Worm (Caenorhabditis elegans): ENCODE results near the gene dyf-19.

dyf-19 gene

DNA sequence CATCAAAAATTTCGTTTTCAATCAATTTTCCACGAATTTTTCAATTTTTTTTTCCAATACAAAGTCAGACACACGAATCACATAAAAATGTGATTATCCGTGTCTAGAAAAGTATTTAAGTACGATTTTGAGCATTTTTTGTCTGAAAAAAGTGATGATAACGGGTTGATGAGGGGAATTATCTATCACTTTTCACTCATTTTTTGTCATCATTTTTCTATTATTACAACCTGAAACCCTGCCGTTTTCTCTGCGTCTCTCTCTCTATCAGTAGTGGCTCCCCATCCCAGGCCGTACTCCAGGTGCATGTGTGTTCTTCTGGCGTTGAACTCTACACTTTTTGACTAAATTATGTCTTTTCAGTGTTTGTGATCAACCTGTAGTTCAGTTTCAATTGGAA lies 47.5 kb downstream of the dyf-19 start:
- no peak for TF ChIP-seq elt-3 (tag; optimal IDR thresholded peaks at IDR 0.05)

DNA sequence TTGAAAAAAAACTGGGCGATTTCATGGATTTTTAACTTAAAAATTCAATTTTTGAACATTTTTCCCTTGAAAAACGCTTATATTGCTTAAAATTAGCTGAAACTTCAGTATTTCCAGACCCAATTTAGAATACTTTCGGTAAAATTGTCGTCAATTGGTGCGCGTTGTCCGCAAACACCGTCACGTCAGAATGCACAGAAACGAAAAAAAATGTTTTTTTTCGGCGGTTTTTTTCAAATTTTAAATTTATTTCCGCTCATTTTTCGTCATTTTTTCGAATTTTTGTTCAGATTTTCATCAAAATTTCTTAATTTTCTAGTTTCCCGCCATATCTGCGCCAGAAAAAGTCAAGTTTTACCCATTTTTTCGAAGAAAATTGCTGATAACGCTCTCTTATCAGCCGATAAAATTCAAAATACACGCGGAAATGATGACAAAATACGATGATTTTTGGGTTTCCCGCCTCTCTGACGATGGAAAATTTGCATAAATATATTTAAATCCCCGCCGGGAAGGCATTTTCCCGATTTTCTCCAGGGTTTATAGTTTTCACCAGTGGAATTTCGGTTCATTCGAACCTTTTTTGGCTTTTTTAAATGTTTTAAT lies 48.6 kb downstream of the dyf-19 start:
- TF ChIP-seq lin-32 (GFP tag; optimal IDR thresholded peaks at IDR 0.05), result no peak
- no peak for TF ChIP-seq unc-120 (tag; optimal IDR thresholded peaks at IDR 0.05; ENCODE audit: poor library complexity, severe bottlenecking)
- TF ChIP-seq blmp-1 (tag; optimal IDR thresholded peaks at IDR 0.05), result no peak
- TF ChIP-seq tbx-8 (GFP tag; optimal IDR thresholded peaks at IDR 0.05), result no peak
- no peak for TF ChIP-seq elt-3 (tag; optimal IDR thresholded peaks at IDR 0.05)
- no peak for TF ChIP-seq pha-4 (tag; optimal IDR thresholded peaks at IDR 0.05)
- no peak for TF ChIP-seq nhr-28 (tag; optimal IDR thresholded peaks at IDR 0.05)
- no peak for TF ChIP-seq ceh-39 (tag; optimal IDR thresholded peaks at IDR 0.05)
- TF ChIP-seq sem-2 (GFP tag; optimal IDR thresholded peaks at IDR 0.05), result no peak
- no peak for TF ChIP-seq drap-1 (GFP tag; optimal IDR thresholded peaks at IDR 0.05)
- no peak for TF ChIP-seq nhr-2 (tag; optimal IDR thresholded peaks at IDR 0.05)
- no peak for TF ChIP-seq unc-62 (GFP tag; optimal IDR thresholded peaks at IDR 0.05)
- no peak for TF ChIP-seq lsy-2 (tag; optimal IDR thresholded peaks at IDR 0.05)
- no peak for TF ChIP-seq nhr-237 (tag; optimal IDR thresholded peaks at IDR 0.05)
- TF ChIP-seq lin-13 (tag; optimal IDR thresholded peaks at IDR 0.05), result no peak
- no peak for TF ChIP-seq cnd-1 (tag; optimal IDR thresholded peaks at IDR 0.05)
- no peak for TF ChIP-seq ztf-11 (tag; optimal IDR thresholded peaks at IDR 0.05)
- TF ChIP-seq mls-2 (tag; optimal IDR thresholded peaks at IDR 0.05), result no peak
- no peak for TF ChIP-seq mep-1 (tag; optimal IDR thresholded peaks at IDR 0.05)

DNA sequence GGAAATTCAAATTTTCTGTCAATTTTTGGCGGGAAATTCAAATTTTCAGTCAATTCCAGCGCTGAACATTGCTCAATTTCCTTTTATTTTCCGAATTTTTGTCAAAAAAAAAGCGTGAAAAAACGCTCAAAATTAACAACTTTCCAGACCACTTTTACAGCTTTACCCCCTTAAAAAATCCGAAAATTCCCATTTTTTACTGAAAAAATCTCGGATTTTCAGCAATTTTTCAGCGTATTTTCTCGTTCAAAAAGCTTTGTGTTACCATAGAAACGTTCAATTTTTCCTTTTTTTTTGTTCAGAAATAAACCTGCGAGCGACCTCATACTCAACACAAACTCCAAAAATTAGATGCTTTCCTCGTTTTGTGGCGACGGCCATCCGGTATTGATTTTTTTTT lies 49.7 kb downstream of the dyf-19 start, which contains the start of gene mrp-7:
TSS of gene mrp-7 (plus strand) at position 301 of the 400 bp plus-strand sequence.
- TF ChIP-seq tbx-8 (GFP tag; optimal IDR thresholded peaks at IDR 0.05) (no peak), ztf-11 (tag; optimal IDR thresholded peaks at IDR 0.05) (no peak), mls-2 (tag; optimal IDR thresholded peaks at IDR 0.05) (no peak), elt-1 (tag; optimal IDR thresholded peaks at IDR 0.05; ENCODE audit: borderline replicate concordance, insufficient read depth) (no peak), ceh-39 (tag; optimal IDR thresholded peaks at IDR 0.05) (no peak), nhr-28 (tag; optimal IDR thresholded peaks at IDR 0.05) (no peak), ces-1 (GFP tag; optimal IDR thresholded peaks at IDR 0.05) (no peak)

Data from whole organism, mixed stage, embryonic.